Fruit fly (Drosophila melanogaster) whole organism, adult: ENCODE measurements around the gene Sarm.
A peak's percentile ranks its signal among the peaks of the same experiment; 100 is the strongest.

Source experiments
- CG11617 ChIP-seq: fragments of 200-800 bp; sonication (Bioruptor generic); optimal IDR thresholded peaks from 2 replicates; lab custom pipeline; 2017; ENCODE audit warnings: mild to moderate bottlenecking, missing biosample characterization, missing genetic modification reagents, missing genetic modification characterization
- CG12768 ChIP-seq: fragments of 200-800 bp; sonication (Bioruptor generic); optimal IDR thresholded peaks from 2 replicates; lab custom pipeline; 2017; ENCODE audit warnings: missing biosample characterization, missing genetic modification characterization, mild to moderate bottlenecking, moderate library complexity, missing genetic modification reagents
- CG14711 ChIP-seq: fragments of 200-800 bp; sonication (Bioruptor generic); optimal IDR thresholded peaks from 2 replicates; lab custom pipeline; 2018; ENCODE audit warnings: missing biosample characterization, mild to moderate bottlenecking, missing genetic modification characterization, moderate library complexity
- CG1620 ChIP-seq: fragments of 200-800 bp; sonication (Bioruptor generic); optimal IDR thresholded peaks from 2 replicates; lab custom pipeline; 2016; ENCODE audit warnings: missing biosample characterization, missing genetic modification characterization
- CG33017 ChIP-seq: fragments of 200-800 bp; sonication (Bioruptor generic); optimal IDR thresholded peaks from 2 replicates; lab custom pipeline; 2018; ENCODE audit warnings: missing biosample characterization, mild to moderate bottlenecking, missing genetic modification characterization, moderate library complexity
- CG5204 ChIP-seq: fragments of 200-800 bp; sonication (Bioruptor generic); optimal IDR thresholded peaks from 2 replicates; lab custom pipeline; 2016; ENCODE audit warnings: missing biosample characterization, missing genetic modification characterization
- CG7045 ChIP-seq: fragments of 200-800 bp; sonication (Bioruptor generic); optimal IDR thresholded peaks from 2 replicates; lab custom pipeline; 2017; ENCODE audit warnings: missing biosample characterization, mild to moderate bottlenecking, missing genetic modification characterization
- CG7101 ChIP-seq: fragments of 200-800 bp; sonication (Bioruptor generic); optimal IDR thresholded peaks from 2 replicates; lab custom pipeline; 2018; ENCODE audit warnings: missing biosample characterization, mild to moderate bottlenecking, missing genetic modification characterization, moderate library complexity
- Clk ChIP-seq: fragments of 200-800 bp; sonication (Bioruptor generic); optimal IDR thresholded peaks from 2 replicates; lab custom pipeline; 2017; ENCODE audit warnings: missing biosample characterization, missing genetic modification characterization
- Crg-1 ChIP-seq: fragments of 200-800 bp; sonication (Bioruptor generic); optimal IDR thresholded peaks from 2 replicates; lab custom pipeline; 2016; ENCODE audit warnings: missing biosample characterization, missing genetic modification characterization
- Hr96 ChIP-seq: fragments of 200-800 bp; sonication (Bioruptor generic); optimal IDR thresholded peaks from 2 replicates; lab custom pipeline; 2016; ENCODE audit warnings: missing biosample characterization, missing genetic modification characterization
- Mnt ChIP-seq: fragments of 200-800 bp; sonication (Bioruptor generic); optimal IDR thresholded peaks from 2 replicates; lab custom pipeline; 2016; ENCODE audit warnings: missing biosample characterization, mild to moderate bottlenecking, missing genetic modification characterization
- bab1 ChIP-seq: fragments of 200-800 bp; sonication (Bioruptor generic); optimal IDR thresholded peaks from 3 replicates; lab custom pipeline; 2019; ENCODE audit warnings: missing biosample characterization, mild to moderate bottlenecking, missing genetic modification characterization, moderate library complexity
- cic ChIP-seq: fragments of 200-800 bp; sonication (Bioruptor generic); optimal IDR thresholded peaks from 2 replicates; lab custom pipeline; 2017; ENCODE audit warnings: missing biosample characterization, mild to moderate bottlenecking, missing genetic modification characterization, moderate library complexity
- cnc ChIP-seq, 2 experiments: fragments of >200 bp; optimal IDR thresholded peaks; 2 replicates each; lab custom pipeline; 2017
- kay ChIP-seq: fragments of 200-800 bp; sonication (Bioruptor generic); peaks from one replicate; lab custom pipeline; 2016; ENCODE audit warnings: missing biosample characterization, missing genetic modification characterization, borderline replicate concordance
- ovo ChIP-seq: fragments of 200-800 bp; sonication (Bioruptor generic); optimal IDR thresholded peaks from 2 replicates; lab custom pipeline; 2016; ENCODE audit warnings: missing biosample characterization, missing genetic modification characterization
- pad ChIP-seq: fragments of 200-800 bp; sonication (Bioruptor generic); optimal IDR thresholded peaks from 3 replicates; lab custom pipeline; 2017; ENCODE audit warnings: missing biosample characterization, missing genetic modification characterization, mild to moderate bottlenecking, moderate library complexity, missing genetic modification reagents
- tj ChIP-seq: fragments of 200-800 bp; sonication (Bioruptor generic); optimal IDR thresholded peaks from 3 replicates; lab custom pipeline; 2017; ENCODE audit warnings: missing biosample characterization, mild to moderate bottlenecking, missing genetic modification characterization, moderate library complexity
- toe ChIP-seq: fragments of 200-800 bp; sonication (Bioruptor generic); optimal IDR thresholded peaks from 2 replicates; lab custom pipeline; 2016; ENCODE audit warnings: missing biosample characterization, missing genetic modification characterization

The Sarm gene

dm6 chr3L:8041461-8042110 is 22.1 kb upstream of the Sarm start:
- TF ChIP-seq pad = no peak
- no peak for TF ChIP-seq cic (GFP tag; lab: Kevin White, UChicago)
- TF ChIP-seq Crg-1 (GFP tag; lab: Kevin White, UChicago) = no peak
- TF ChIP-seq CG5204 = no peak
- TF ChIP-seq cnc (optimal IDR thresholded peaks at IDR 0.05; lab: Kevin White, UChicago) = no peak
- TF ChIP-seq CG12768 = no peak
- TF ChIP-seq Clk (GFP tag; lab: Kevin White, UChicago) = no peak
- no peak for TF ChIP-seq CG7101 (tag; lab: Kevin White, UChicago)
- no peak for TF ChIP-seq tj (GFP tag; lab: Kevin White, UChicago)

- TF ChIP-seq CG11617 (GFP tag; lab: Kevin White, UChicago) (no peak), Clk (GFP tag; lab: Kevin White, UChicago) (no peak), kay (no peak), cnc (optimal IDR thresholded peaks at IDR 0.05; lab: Kevin White, UChicago) (no peak), toe (GFP tag; lab: Kevin White, UChicago) (no peak), pad (no peak), CG7045 (GFP tag; lab: Kevin White, UChicago) (no peak), CG14711 (tag; lab: Kevin White, UChicago) (no peak), tj (GFP tag; lab: Kevin White, UChicago) (no peak), Hr96 (GFP tag; lab: Kevin White, UChicago) (no peak), CG12768 (no peak), Mnt (GFP tag; lab: Kevin White, UChicago) (no peak)
Measured at dm6 chr3L:8043622-8044021, 20.1 kb upstream of the Sarm start.

dm6 chr3L:8044867-8045362 is 18.8 kb upstream of the Sarm start:
- TF ChIP-seq CG1620 (GFP tag; lab: Kevin White, UChicago) (no peak), Mnt (GFP tag; lab: Kevin White, UChicago) (no peak), kay (no peak), CG7101 (tag; lab: Kevin White, UChicago) (no peak), cnc (optimal IDR thresholded peaks at IDR 0.05; lab: Kevin White, UChicago) (no peak), bab1 (GFP tag; lab: Kevin White, UChicago) (no peak), cic (GFP tag; lab: Kevin White, UChicago) (no peak), tj (GFP tag; lab: Kevin White, UChicago) (no peak)

dm6 chr3L:8056325-8056724 is 7.3 kb upstream of the Sarm start:
- TF ChIP-seq CG5204 (no peak), CG1620 (GFP tag; lab: Kevin White, UChicago) (no peak), pad (peak; percentile 85), cic (GFP tag; lab: Kevin White, UChicago) (peak; percentile 16), CG14711 (tag; lab: Kevin White, UChicago) (no peak), CG7101 (tag; lab: Kevin White, UChicago) (no peak)

dm6 chr3L:8056740-8057253 is 6.9 kb upstream of the Sarm start:
- TF ChIP-seq cnc (optimal IDR thresholded peaks at IDR 0.05; lab: Kevin White, UChicago) = no peak
- TF ChIP-seq CG14711 (tag; lab: Kevin White, UChicago) = peak; percentile 43
- TF ChIP-seq CG7101 (tag; lab: Kevin White, UChicago) = peak; percentile 60
- peak; percentile 24 for TF ChIP-seq CG7045 (GFP tag; lab: Kevin White, UChicago)
- TF ChIP-seq Crg-1 (GFP tag; lab: Kevin White, UChicago) = no peak
- TF ChIP-seq bab1 (GFP tag; lab: Kevin White, UChicago) = peak; percentile 49
- TF ChIP-seq pad = peak; percentile 19
- TF ChIP-seq CG11617 (GFP tag; lab: Kevin White, UChicago) = peak; percentile 47
- TF ChIP-seq tj (GFP tag; lab: Kevin White, UChicago) = peak; percentile 8
- TF ChIP-seq toe (GFP tag; lab: Kevin White, UChicago) = no peak

- TF ChIP-seq CG11617 (GFP tag; lab: Kevin White, UChicago) (no peak), CG5204 (no peak), ovo (no peak)
Measured at dm6 chr3L:8057423-8057822, 6.3 kb upstream of the Sarm start.

- no peak for TF ChIP-seq kay
- TF ChIP-seq ovo = no peak
- no peak for TF ChIP-seq CG5204
- no peak for TF ChIP-seq CG11617 (GFP tag; lab: Kevin White, UChicago)
- no peak for TF ChIP-seq CG12768
- TF ChIP-seq CG14711 (tag; lab: Kevin White, UChicago) = no peak
- TF ChIP-seq tj (GFP tag; lab: Kevin White, UChicago) = no peak
- no peak for TF ChIP-seq CG7045 (GFP tag; lab: Kevin White, UChicago)
- TF ChIP-seq cic (GFP tag; lab: Kevin White, UChicago) = no peak
- TF ChIP-seq CG33017 = no peak
- no peak for TF ChIP-seq pad
- TF ChIP-seq Crg-1 (GFP tag; lab: Kevin White, UChicago) = no peak
- no peak for TF ChIP-seq Mnt (GFP tag; lab: Kevin White, UChicago)
- no peak for TF ChIP-seq toe (GFP tag; lab: Kevin White, UChicago)
- no peak for TF ChIP-seq CG7101 (tag; lab: Kevin White, UChicago)
- no peak for TF ChIP-seq Hr96 (GFP tag; lab: Kevin White, UChicago)
Measured at dm6 chr3L:8057823-8058189, 5.9 kb upstream of the Sarm start.
